Fruit fly (Drosophila melanogaster) whole organism, embryonic: ENCODE data around the gene Gnpat.
A peak's percentile ranks its signal among the peaks of the same experiment; 100 is the strongest.

Source experiments
- CG10321 ChIP-seq: fragments of 200-800 bp; sonication (Bioruptor generic); IDR thresholded peaks from 2 replicates; pipeline ENCODE4 v1.3.6; 2022; ENCODE audit warnings: missing biosample characterization, missing genetic modification characterization
- CG10959 ChIP-seq: fragments of 200-800 bp; sonication (Bioruptor generic); IDR thresholded peaks from 2 replicates; pipeline ENCODE4 v1.3.6; 2022; ENCODE audit warnings: missing biosample characterization, missing genetic modification characterization
- CG12219 ChIP-seq: fragments of 200-800 bp; sonication (Bioruptor generic); optimal IDR thresholded peaks from 3 replicates; lab custom pipeline; 2018; ENCODE audit warnings: missing biosample characterization, mild to moderate bottlenecking, missing genetic modification characterization
- CG12769 ChIP-seq: fragments of 200-800 bp; sonication (Bioruptor generic); optimal IDR thresholded peaks from 2 replicates; lab custom pipeline; 2019; ENCODE audit warnings: missing biosample characterization, mild to moderate bottlenecking, missing genetic modification characterization, moderate library complexity
- CG1529 ChIP-seq: fragments of 200-800 bp; sonication (Bioruptor generic); optimal IDR thresholded peaks from 3 replicates; lab custom pipeline; 2018; ENCODE audit warnings: missing biosample characterization, missing genetic modification characterization
- CG16779 ChIP-seq: fragments of 200-800 bp; sonication (Bioruptor generic); IDR thresholded peaks from 2 replicates; pipeline ENCODE4 v1.3.6; 2022; ENCODE audit warnings: missing biosample characterization, missing genetic modification characterization
- CG16815 ChIP-seq: fragments of 200-800 bp; sonication (Bioruptor generic); optimal IDR thresholded peaks from 3 replicates; lab custom pipeline; 2017; ENCODE audit warnings: missing biosample characterization, mild to moderate bottlenecking, missing genetic modification characterization
- CG18619 ChIP-seq: fragments of 200-800 bp; sonication (Bioruptor generic); optimal IDR thresholded peaks from 3 replicates; lab custom pipeline; 2017; ENCODE audit warnings: missing biosample characterization, mild to moderate bottlenecking, missing genetic modification characterization
- CG2120 ChIP-seq: fragments of 200-800 bp; sonication (Bioruptor generic); optimal IDR thresholded peaks from 3 replicates; lab custom pipeline; 2016; ENCODE audit warnings: missing biosample characterization, missing genetic modification characterization
- CG31441 ChIP-seq: fragments of 200-800 bp; sonication (Bioruptor generic); IDR thresholded peaks from 2 replicates; pipeline ENCODE4 v1.3.6; 2022; ENCODE audit warnings: missing biosample characterization, missing genetic modification characterization
- CG34224 ChIP-seq: fragments of 200-800 bp; sonication (Bioruptor generic); IDR thresholded peaks from 3 replicates; pipeline ENCODE4 v1.3.6; 2022; ENCODE audit warnings: missing biosample characterization, missing genetic modification characterization; ENCODE audit not compliant: partially characterized antibody
- CG7963 ChIP-seq: fragments of 200-800 bp; sonication (Bioruptor generic); IDR thresholded peaks from 3 replicates; pipeline ENCODE4 v1.3.6; 2022; ENCODE audit warnings: missing biosample characterization, missing genetic modification characterization; ENCODE audit not compliant: partially characterized antibody
- CG8359 ChIP-seq: fragments of 200-800 bp; sonication (Bioruptor generic); optimal IDR thresholded peaks from 2 replicates; lab custom pipeline; 2017; ENCODE audit warnings: missing biosample characterization, mild to moderate bottlenecking, missing genetic modification characterization, borderline replicate concordance
- CG9215 ChIP-seq: fragments of 200-800 bp; sonication (Bioruptor generic); IDR thresholded peaks from 2 replicates; pipeline ENCODE4 v1.3.6; 2022; ENCODE audit warnings: missing biosample characterization, missing genetic modification characterization
- CG9609 ChIP-seq: fragments of 200-800 bp; sonication (Bioruptor generic); optimal IDR thresholded peaks from 3 replicates; lab custom pipeline; 2016; ENCODE audit warnings: missing biosample characterization, missing genetic modification characterization
- CHES-1-like ChIP-seq: fragments of 200-800 bp; sonication (Bioruptor generic); optimal IDR thresholded peaks from 2 replicates; lab custom pipeline; 2016; ENCODE audit warnings: missing biosample characterization, missing genetic modification characterization
- Camta ChIP-seq: fragments of 200-800 bp; sonication (Bioruptor generic); optimal IDR thresholded peaks from 2 replicates; lab custom pipeline; 2016; ENCODE audit warnings: missing biosample characterization, missing genetic modification characterization
- Dip2 ChIP-seq: fragments of 200-800 bp; sonication (Bioruptor generic); IDR thresholded peaks from 2 replicates; pipeline ENCODE4 v1.3.6; 2022; ENCODE audit warnings: missing biosample characterization, missing genetic modification characterization
- Dip3 ChIP-seq: fragments of 200-800 bp; sonication (Bioruptor generic); optimal IDR thresholded peaks from 3 replicates; lab custom pipeline; 2016; ENCODE audit warnings: missing biosample characterization, missing genetic modification characterization
- Elba2 ChIP-seq: fragments of 200-800 bp; sonication (Bioruptor generic); optimal IDR thresholded peaks from 3 replicates; lab custom pipeline; 2016; ENCODE audit warnings: missing biosample characterization, missing genetic modification characterization
- Fer2 ChIP-seq: fragments of 200-800 bp; sonication (Bioruptor generic); optimal IDR thresholded peaks from 2 replicates; lab custom pipeline; 2018; ENCODE audit warnings: missing biosample characterization, mild to moderate bottlenecking, missing genetic modification characterization, moderate library complexity
- Gug ChIP-seq: fragments of 200-800 bp; sonication (Bioruptor generic); IDR thresholded peaks from 4 replicates; pipeline ENCODE4 v1.3.6; 2022; ENCODE audit warnings: missing biosample characterization, missing genetic modification characterization
- HLH3B ChIP-seq: fragments of 200-800 bp; sonication (Bioruptor generic); IDR thresholded peaks from 2 replicates; pipeline ENCODE4 v1.3.6; 2022; ENCODE audit warnings: missing biosample characterization, missing genetic modification characterization
- Hey ChIP-seq: fragments of 200-800 bp; sonication (Bioruptor generic); optimal IDR thresholded peaks from 3 replicates; lab custom pipeline; 2018; ENCODE audit warnings: missing biosample characterization, mild to moderate bottlenecking, missing genetic modification characterization
- Hmr ChIP-seq: fragments of 200-800 bp; sonication (Bioruptor generic); optimal IDR thresholded peaks from 3 replicates; lab custom pipeline; 2017; ENCODE audit warnings: mild to moderate bottlenecking, missing biosample characterization, missing genetic modification reagents, missing genetic modification characterization
- Hmx ChIP-seq: fragments of 200-800 bp; sonication (Bioruptor generic); optimal IDR thresholded peaks from 2 replicates; lab custom pipeline; 2016; ENCODE audit warnings: missing biosample characterization, missing genetic modification characterization
- Jarid2 ChIP-seq: fragments of 200-800 bp; sonication (Bioruptor generic); optimal IDR thresholded peaks from 3 replicates; lab custom pipeline; 2017; ENCODE audit warnings: mild to moderate bottlenecking, missing biosample characterization, missing genetic modification reagents, missing genetic modification characterization
- Kr ChIP-seq: fragments of 200-800 bp; sonication (Bioruptor generic); optimal IDR thresholded peaks from 2 replicates; lab custom pipeline; 2017; ENCODE audit warnings: missing biosample characterization, mild to moderate bottlenecking, missing genetic modification characterization
- Meics ChIP-seq: fragments of 200-800 bp; sonication (Bioruptor generic); optimal IDR thresholded peaks from 2 replicates; lab custom pipeline; 2017; ENCODE audit warnings: missing biosample characterization, mild to moderate bottlenecking, missing genetic modification characterization
- Rx ChIP-seq: fragments of 200-800 bp; sonication (Bioruptor generic); IDR thresholded peaks from 2 replicates; pipeline ENCODE4 v1.3.6; 2022; ENCODE audit warnings: missing biosample characterization, missing genetic modification characterization
- Side ChIP-seq: fragments of 200-800 bp; sonication (Bioruptor generic); optimal IDR thresholded peaks from 2 replicates; lab custom pipeline; 2016; ENCODE audit warnings: missing biosample characterization, missing genetic modification characterization
- Spps ChIP-seq: fragments of 200-800 bp; sonication (Bioruptor generic); optimal IDR thresholded peaks from 2 replicates; lab custom pipeline; 2018; ENCODE audit warnings: missing biosample characterization, mild to moderate bottlenecking, missing genetic modification characterization
- Stat92E ChIP-seq, 3 experiments: fragments of >200 bp in 2 of 3; fragments of 200-800 bp in 1 of 3; sonication (Bioruptor generic) in 1 of 3; optimal IDR thresholded peaks; 2 replicates each; lab custom pipeline; 2017 to 2019; ENCODE audit warnings: missing biosample characterization in 3 of 3, missing genetic modification characterization in 3 of 3, mild to moderate bottlenecking in 1 of 3, moderate library complexity in 1 of 3
- Tbp ChIP-seq: fragments of >200 bp; optimal IDR thresholded peaks from 2 replicates; lab custom pipeline; 2018; ENCODE audit warnings: missing biosample characterization, missing genetic modification characterization
- Xrp1 ChIP-seq: fragments of 200-800 bp; sonication (Bioruptor generic); IDR thresholded peaks from 2 replicates; pipeline ENCODE4 v1.3.6; 2022; ENCODE audit warnings: missing biosample characterization, missing genetic modification characterization
- al ChIP-seq: fragments of 200-800 bp; sonication (Bioruptor generic); IDR thresholded peaks from 2 replicates; pipeline ENCODE4 v1.3.6; 2022; ENCODE audit warnings: missing biosample characterization, missing genetic modification characterization
- az2 ChIP-seq: fragments of 200-800 bp; sonication (Bioruptor generic); optimal IDR thresholded peaks from 3 replicates; lab custom pipeline; 2016; ENCODE audit warnings: missing biosample characterization, missing genetic modification characterization
- dmrt11E ChIP-seq: fragments of 200-800 bp; sonication (Bioruptor generic); optimal IDR thresholded peaks from 3 replicates; lab custom pipeline; 2018; ENCODE audit warnings: missing biosample characterization, mild to moderate bottlenecking, missing genetic modification characterization, moderate library complexity
- eyg ChIP-seq: fragments of 200-800 bp; sonication (Bioruptor generic); optimal IDR thresholded peaks from 3 replicates; lab custom pipeline; 2016; ENCODE audit warnings: missing biosample characterization, missing genetic modification characterization
- gem ChIP-seq: fragments of 200-800 bp; sonication (Bioruptor generic); optimal IDR thresholded peaks from 2 replicates; lab custom pipeline; 2019; ENCODE audit warnings: missing biosample characterization, mild to moderate bottlenecking, missing genetic modification characterization, moderate library complexity
- ind ChIP-seq: fragments of 200-800 bp; sonication (Bioruptor generic); optimal IDR thresholded peaks from 3 replicates; lab custom pipeline; 2016; ENCODE audit warnings: missing biosample characterization, missing genetic modification characterization
- jing ChIP-seq: fragments of 200-800 bp; sonication (Bioruptor generic); optimal IDR thresholded peaks from 2 replicates; lab custom pipeline; 2018; ENCODE audit warnings: missing biosample characterization, mild to moderate bottlenecking, missing genetic modification characterization
- lola ChIP-seq, 3 experiments: fragments of >200 bp in 2 of 3; fragments of 200-800 bp in 1 of 3; sonication (Bioruptor generic) in 1 of 3; optimal IDR thresholded peaks; 2 replicates each; lab custom pipeline; 2017 to 2019; ENCODE audit warnings: missing biosample characterization in 3 of 3, missing genetic modification characterization in 3 of 3, mild to moderate bottlenecking in 1 of 3, moderate library complexity in 1 of 3
- p53 ChIP-seq: fragments of 200-800 bp; sonication (Bioruptor generic); optimal IDR thresholded peaks from 2 replicates; lab custom pipeline; 2016; ENCODE audit warnings: missing biosample characterization, missing genetic modification characterization
- sd ChIP-seq: fragments of 200-800 bp; sonication (Bioruptor generic); optimal IDR thresholded peaks from 3 replicates; lab custom pipeline; 2018; ENCODE audit warnings: missing biosample characterization, mild to moderate bottlenecking, missing genetic modification characterization, moderate library complexity
- slbo ChIP-seq: fragments of 200-800 bp; sonication (Bioruptor generic); IDR thresholded peaks from 2 replicates; pipeline ENCODE4 v1.3.6; 2022; ENCODE audit warnings: missing biosample characterization, missing genetic modification characterization
- slp2 ChIP-seq: fragments of 200-800 bp; sonication (Bioruptor generic); optimal IDR thresholded peaks from 2 replicates; lab custom pipeline; 2016; ENCODE audit warnings: missing biosample characterization, missing genetic modification characterization
- sob ChIP-seq: fragments of 200-800 bp; sonication (Bioruptor generic); IDR thresholded peaks from 2 replicates; pipeline ENCODE4 v1.3.6; 2022; ENCODE audit warnings: missing biosample characterization, missing genetic modification characterization
- usp ChIP-seq: fragments of >200 bp; optimal IDR thresholded peaks from 2 replicates; lab custom pipeline; 2017; ENCODE audit warnings: missing biosample characterization, missing genetic modification characterization
- zfh2 ChIP-seq: fragments of 200-800 bp; sonication (Bioruptor generic); optimal IDR thresholded peaks from 2 replicates; lab custom pipeline; 2016; ENCODE audit warnings: missing biosample characterization, missing genetic modification characterization

The Gnpat gene

DNA sequence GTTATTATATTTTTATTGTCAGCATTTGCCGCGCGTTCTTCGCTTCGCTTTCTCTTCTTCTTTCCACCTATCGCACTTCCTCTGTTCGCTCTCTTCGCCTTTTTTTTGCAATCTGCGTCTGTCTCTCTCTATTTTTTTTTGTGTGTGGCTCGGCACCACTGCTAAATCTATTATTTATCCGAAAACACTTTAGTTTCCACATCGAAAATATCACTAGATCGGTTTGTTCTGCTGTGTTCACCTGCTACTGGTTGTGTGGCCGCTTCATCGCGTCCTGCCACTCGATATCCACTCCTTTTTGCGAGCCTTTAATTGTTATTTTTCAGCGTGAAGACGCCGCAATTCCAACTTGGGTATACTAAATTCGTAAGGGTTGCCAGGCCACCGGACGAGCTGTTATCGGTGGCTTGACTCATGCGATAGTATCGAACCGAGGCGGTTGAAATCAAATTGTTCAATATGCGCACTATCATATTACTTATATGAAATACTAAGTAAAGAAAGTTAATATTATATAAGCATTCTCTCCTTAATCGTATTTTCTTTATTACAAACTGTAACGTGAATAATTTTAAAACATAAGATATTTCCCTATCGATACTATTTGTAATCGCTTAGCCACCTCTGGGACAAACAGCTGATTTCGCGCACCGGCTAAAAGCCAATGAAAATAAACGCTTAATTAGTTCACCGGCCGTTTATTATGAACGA is 8.1 kb downstream of the Gnpat start, which contains the start of the genes XNP, CG42488 and CG5116 (continued):
- no peak for TF ChIP-seq CG16815
- peak; percentile 64 for TF ChIP-seq CG2120 (GFP tag; lab: Kevin White, UChicago)
- TF ChIP-seq CG12219: no peak
- peak; percentile 49 for TF ChIP-seq sob (GFP tag; lab: Robert Waterston, UW)
- TF ChIP-seq lola (GFP tag; optimal IDR thresholded peaks at IDR 0.05; lab: Kevin White, UChicago): peak in 1 of 3 experiments; percentile 54
- peak; percentile 40; the same call in 1 of the 2 replicates for TF ChIP-seq Xrp1 (GFP tag; lab: Robert Waterston, UW)
- TF ChIP-seq ind: peak; percentile 58
- peak; percentile 56 for TF ChIP-seq zfh2 (GFP tag; lab: Kevin White, UChicago)
- no peak for TF ChIP-seq sd (tag; lab: Kevin White, UChicago)
- peak; percentile 61; the same call in 2 of the 4 replicates for TF ChIP-seq Gug
- TF ChIP-seq Dip3 (GFP tag; lab: Kevin White, UChicago): peak; percentile 31
- no peak for TF ChIP-seq Hmr (GFP tag; lab: Kevin White, UChicago)
- TF ChIP-seq dmrt11E (tag; lab: Kevin White, UChicago): peak; percentile 48
- no peak for TF ChIP-seq CG12769 (tag; lab: Kevin White, UChicago)
- TF ChIP-seq jing: no peak
- no peak for TF ChIP-seq usp (GFP tag; lab: Kevin White, UChicago)
- no peak for TF ChIP-seq CG8359 (GFP tag; lab: Kevin White, UChicago)
- no peak for TF ChIP-seq p53
- peak; percentile 95 for TF ChIP-seq CG7963 (GFP tag; lab: Robert Waterston, UW)
- TF ChIP-seq Rx (GFP tag; lab: Robert Waterston, UW): no peak
- no peak for TF ChIP-seq Dip2 (GFP tag; lab: Robert Waterston, UW)
- no peak for TF ChIP-seq eyg (GFP tag; lab: Kevin White, UChicago)
- peak; percentile 99 for TF ChIP-seq CG34224 (GFP tag; lab: Robert Waterston, UW)
- TF ChIP-seq CG1529: no peak
- TF ChIP-seq Jarid2 (GFP tag; lab: Kevin White, UChicago): no peak
- peak; percentile 46 for TF ChIP-seq Meics
- no peak for TF ChIP-seq CG10959 (GFP tag; lab: Robert Waterston, UW)
- no peak for TF ChIP-seq Side (GFP tag; lab: Kevin White, UChicago)
- no peak for TF ChIP-seq Spps (tag; lab: Kevin White, UChicago)
- no peak for TF ChIP-seq Tbp (GFP tag; lab: Kevin White, UChicago)
- TF ChIP-seq CG9215: peak; percentile 30; the same call in 1 of the 2 replicates
- no peak for TF ChIP-seq CG16779 (GFP tag; lab: Robert Waterston, UW)
- TF ChIP-seq CHES-1-like: peak; percentile 65
- no peak for TF ChIP-seq Stat92E (GFP tag; optimal IDR thresholded peaks at IDR 0.05; lab: Kevin White, UChicago)
- no peak for TF ChIP-seq Kr (GFP tag; lab: Kevin White, UChicago)
- peak; percentile 31 for TF ChIP-seq CG18619 (GFP tag; lab: Kevin White, UChicago)
- TF ChIP-seq CG10321: no peak
- TF ChIP-seq slbo: peak; percentile 82
- peak; percentile 27 for TF ChIP-seq az2
- peak; percentile 1 for TF ChIP-seq Elba2
- TF ChIP-seq gem (tag; lab: Kevin White, UChicago): no peak
- peak; percentile 31 for TF ChIP-seq Fer2
- TF ChIP-seq Camta (GFP tag; lab: Kevin White, UChicago): no peak
- TF ChIP-seq CG9609 (GFP tag; lab: Kevin White, UChicago): no peak
- no peak for TF ChIP-seq Hey
- peak; percentile 69 for TF ChIP-seq al (GFP tag; lab: Robert Waterston, UW)
- TF ChIP-seq HLH3B (GFP tag; lab: Robert Waterston, UW): peak; percentile 27; the same call in 1 of the 2 replicates
- no peak for TF ChIP-seq CG31441 (GFP tag; lab: Robert Waterston, UW)
- TF ChIP-seq Hmx (GFP tag; lab: Kevin White, UChicago): no peak
- TF ChIP-seq slp2 (GFP tag; lab: Kevin White, UChicago): no peak
